Worm (Caenorhabditis elegans) whole organism, young adult: Measurements from ENCODE around the gene Y42H9AR.2.

Experiments used
- B0261.1 ChIP-seq: sonication (generic microtip); optimal IDR thresholded peaks from 2 replicates; lab custom pipeline; 2016; ENCODE audit warnings: mild to moderate bottlenecking, missing genetic modification characterization, moderate library complexity, missing compliant biosample characterization
- C06A6.2 ChIP-seq: fragments of 200-800 bp; sonication (Bioruptor generic); conservative IDR thresholded peaks from 2 replicates; pipeline ENCODE4 v1.3.6; 2022; ENCODE audit warnings: missing genetic modification characterization, missing compliant biosample characterization
- ZK185.1 ChIP-seq: sonication (generic microtip); optimal IDR thresholded peaks from 2 replicates; lab custom pipeline; 2016; ENCODE audit warnings: mild to moderate bottlenecking, missing genetic modification characterization, missing compliant biosample characterization; ENCODE audit not compliant: poor library complexity, severe bottlenecking
- aptf-3 ChIP-seq: fragments of 200-800 bp; sonication (Bioruptor generic); IDR thresholded peaks from 2 replicates; pipeline ENCODE4 v1.3.6; 2022; ENCODE audit warnings: missing genetic modification characterization, missing compliant biosample characterization
- attf-6 ChIP-seq: fragments of 200-800 bp; sonication (Bioruptor generic); IDR thresholded peaks from 2 replicates; pipeline ENCODE4 v1.3.6; 2022; ENCODE audit warnings: missing genetic modification reagents, missing genetic modification characterization, missing compliant biosample characterization
- egl-44 ChIP-seq: fragments of 200-800 bp; sonication (Bioruptor generic); IDR thresholded peaks from 2 replicates; pipeline ENCODE4 v1.3.6; 2022; ENCODE audit warnings: missing genetic modification reagents, missing genetic modification characterization, missing compliant biosample characterization
- hmg-1.2 ChIP-seq: fragments of 200-800 bp; sonication (Bioruptor generic); IDR thresholded peaks from 2 replicates; pipeline ENCODE4 v1.3.6; 2022; ENCODE audit warnings: missing genetic modification reagents, missing genetic modification characterization, missing compliant biosample characterization
- hsf-1 ChIP-seq: fragments of 200-800 bp; sonication (Bioruptor generic); IDR thresholded peaks from 2 replicates; pipeline ENCODE4 v1.3.6; 2022; ENCODE audit warnings: missing genetic modification reagents, missing genetic modification characterization, missing compliant biosample characterization
- let-526 ChIP-seq: fragments of 200-800 bp; sonication (Bioruptor generic); IDR thresholded peaks from 2 replicates; pipeline ENCODE4 v1.3.6; 2022; ENCODE audit warnings: missing genetic modification reagents, missing genetic modification characterization, missing compliant biosample characterization
- nhr-80 ChIP-seq: sonication (generic microtip); optimal IDR thresholded peaks from 2 replicates; lab custom pipeline; 2016; ENCODE audit warnings: missing genetic modification characterization, missing compliant biosample characterization
- rec-8 ChIP-seq, 2 experiments: sonication (generic microtip); optimal IDR thresholded peaks; 2 replicates each; lab custom pipeline; 2016; ENCODE audit warnings: mild to moderate bottlenecking in 2 of 2, missing genetic modification characterization in 2 of 2, missing genetic modification reagents in 2 of 2, missing genotype in 2 of 2, missing biosample characterization in 1 of 2, missing compliant biosample characterization in 1 of 2, moderate library complexity in 1 of 2
- snpc-1.1 ChIP-seq: sonication (generic microtip); optimal IDR thresholded peaks from 2 replicates; lab custom pipeline; 2017; ENCODE audit warnings: missing genetic modification characterization, mild to moderate bottlenecking, missing compliant biosample characterization, antibody characterized with exemption, moderate library complexity, missing genotype, missing genetic modification reagents; ENCODE audit not compliant: insufficient read depth
- unc-130 ChIP-seq: sonication (generic microtip); optimal IDR thresholded peaks from 2 replicates; lab custom pipeline; 2016; ENCODE audit warnings: missing genetic modification reagents, missing genetic modification characterization, missing compliant biosample characterization

Y42H9AR.2 gene

ce11 chrIV:8142735-8143550 lies 43.2 kb downstream of the Y42H9AR.2 start, which contains the start of gene pmk-2:
TSS of gene pmk-2 (plus strand) at chrIV:8143500.
- TF ChIP-seq nhr-80 (tag; lab: Kevin White, UChicago) (peak; percentile 18), C06A6.2 (no peak), snpc-1.1 (tag; lab: Kevin White, UChicago) (no peak), hmg-1.2 (GFP tag; lab: Robert Waterston, UW) (peak; percentile 24; the same call in 1 of the 2 replicates), attf-6 (GFP tag; lab: Robert Waterston, UW) (no peak), B0261.1 (tag; lab: Kevin White, UChicago) (no peak)
- TF ChIP-seq, all 124 proteins: peak for 2

- no peak for TF ChIP-seq egl-44 (GFP tag; lab: Robert Waterston, UW)
- no peak for TF ChIP-seq ZK185.1 (tag; lab: Kevin White, UChicago)
- no peak for TF ChIP-seq let-526 (GFP tag; lab: Robert Waterston, UW)
- no peak for TF ChIP-seq hsf-1
- no peak for TF ChIP-seq unc-130 (GFP tag; lab: Kevin White, UChicago)
- TF ChIP-seq, all 124 proteins: peak for 0
Observed at ce11 chrIV:8144341-8144740, 44.6 kb downstream of the Y42H9AR.2 start.

ce11 chrIV:8146283-8146682 lies 46.6 kb downstream of the Y42H9AR.2 start:
- TF ChIP-seq hmg-1.2 (GFP tag; lab: Robert Waterston, UW) (peak; percentile 63; the same call in 1 of the 2 replicates), unc-130 (GFP tag; lab: Kevin White, UChicago) (no peak)

- no peak for TF ChIP-seq rec-8 (tag; optimal IDR thresholded peaks at IDR 0.05; lab: Kevin White, UChicago)
- no peak for TF ChIP-seq aptf-3 (GFP tag; lab: Robert Waterston, UW)
Observed at ce11 chrIV:8148494-8148893, 48.8 kb downstream of the Y42H9AR.2 start, which contains the start of gene pmk-1. TSS of gene pmk-1 (plus strand) at chrIV:8148794.
